Fruit fly (Drosophila melanogaster): ENCODE results near the gene Pink1.

dm6 chrX:6661392-6661837 is 22.2 kb upstream of the Pink1 start, which contains the start of the genes CG3224 and Ctr1A:
- TF ChIP-seq Crg-1 (GFP tag; optimal IDR thresholded peaks at IDR 0.05), result no peak
- peak; percentile 16 for TF ChIP-seq CG7101 (tag; optimal IDR thresholded peaks at IDR 0.05)
